Worm (Caenorhabditis elegans) whole organism, L4 larva: ENCODE data around the gene ins-17.

ENCODE experiments used
- F26F4.8 ChIP-seq: fragments of 200-800 bp; sonication (Bioruptor generic); conservative IDR thresholded peaks from 2 replicates; pipeline ENCODE4 v1.3.6; 2022; ENCODE audit warnings: missing genetic modification characterization, missing compliant biosample characterization
- F37D6.2 ChIP-seq: sonication (generic microtip); optimal IDR thresholded peaks from 2 replicates; lab custom pipeline; 2016; ENCODE audit warnings: mild to moderate bottlenecking, missing genetic modification characterization, missing compliant biosample characterization
- F44E2.7 ChIP-seq: fragments of 200-800 bp; sonication (Bioruptor generic); IDR thresholded peaks from 2 replicates; pipeline ENCODE4 v2.1.2; 2022; ENCODE audit warnings: missing genetic modification characterization, missing compliant biosample characterization
- T26A8.4 ChIP-seq: fragments of 200-800 bp; sonication (Bioruptor generic); IDR thresholded peaks from 2 replicates; pipeline ENCODE4 v1.3.6; 2022; ENCODE audit warnings: missing genetic modification characterization, missing compliant biosample characterization
- Y48G9A.11 ChIP-seq: fragments of 200-800 bp; sonication (Bioruptor generic); IDR thresholded peaks from 2 replicates; pipeline ENCODE4 v1.3.6; 2022; ENCODE audit warnings: missing genetic modification reagents, missing genetic modification characterization, missing compliant biosample characterization
- Y5F2A.4 ChIP-seq: fragments of 200-800 bp; sonication (Bioruptor generic); optimal IDR thresholded peaks from 2 replicates; lab custom pipeline; 2018; ENCODE audit warnings: mild to moderate bottlenecking, missing genetic modification characterization, missing compliant biosample characterization
- Y75B8A.6 ChIP-seq: fragments of 200-800 bp; sonication (Bioruptor generic); IDR thresholded peaks from 2 replicates; pipeline ENCODE4 v1.3.6; 2022; ENCODE audit warnings: missing genetic modification reagents, missing genetic modification characterization, missing compliant biosample characterization
- aha-1 ChIP-seq: fragments of 150-350 bp; peaks from one replicate; lab custom pipeline; 2014; ENCODE audit warnings: missing biosample characterization, missing genetic modification characterization
- arid-1 ChIP-seq: fragments of 200-800 bp; sonication (Bioruptor generic); conservative IDR thresholded peaks from 2 replicates; pipeline ENCODE4 v1.3.6; 2022; ENCODE audit warnings: missing genetic modification reagents, missing genetic modification characterization, missing compliant biosample characterization
- ceh-20 ChIP-seq: fragments of 200-800 bp; sonication (Bioruptor generic); IDR thresholded peaks from 2 replicates; pipeline ENCODE4 v1.3.6; 2022; ENCODE audit warnings: missing genetic modification reagents, missing genetic modification characterization, missing compliant biosample characterization
- ceh-32 ChIP-seq: sonication (generic microtip); optimal IDR thresholded peaks from 2 replicates; lab custom pipeline; 2016; ENCODE audit warnings: mild to moderate bottlenecking, missing genetic modification characterization, missing compliant biosample characterization; ENCODE audit not compliant: poor library complexity
- ces-1 ChIP-seq: fragments of 150-350 bp; sonication (generic microtip); optimal IDR thresholded peaks from 4 replicates; lab custom pipeline; 2014; ENCODE audit warnings: missing biosample characterization, missing genetic modification reagents, missing genetic modification characterization
- cey-2 ChIP-seq: sonication (generic microtip); optimal IDR thresholded peaks from 3 replicates; lab custom pipeline; 2017; ENCODE audit warnings: missing genetic modification characterization, mild to moderate bottlenecking, missing compliant biosample characterization, antibody characterized with exemption, borderline replicate concordance; ENCODE audit not compliant: insufficient read depth
- ctbp-1 ChIP-seq: fragments of 200-800 bp; sonication (Bioruptor generic); IDR thresholded peaks from 2 replicates; pipeline ENCODE4 v1.3.6; 2022; ENCODE audit warnings: missing genetic modification reagents, missing genetic modification characterization, missing compliant biosample characterization
- daf-16 ChIP-seq, 3 experiments: sonication (generic microtip); optimal IDR thresholded peaks; 2 replicates each; lab custom pipeline; 2016 to 2017; ENCODE audit warnings: missing genetic modification characterization in 3 of 3, missing genetic modification reagents in 3 of 3, mild to moderate bottlenecking in 2 of 3, missing compliant biosample characterization in 2 of 3, missing biosample characterization in 1 of 3, moderate library complexity in 1 of 3
- daf-19 ChIP-seq: fragments of 200-800 bp; sonication (Bioruptor generic); conservative IDR thresholded peaks from 2 replicates; pipeline ENCODE4 v1.3.6; 2022; ENCODE audit warnings: missing genetic modification characterization, missing compliant biosample characterization
- dmd-6 ChIP-seq: fragments of 200-800 bp; sonication (Bioruptor generic); IDR thresholded peaks from 2 replicates; pipeline ENCODE4 v1.3.6; 2022; ENCODE audit warnings: missing genetic modification reagents, missing genetic modification characterization, missing compliant biosample characterization
- dmd-8 ChIP-seq: fragments of 200-800 bp; sonication (Bioruptor generic); IDR thresholded peaks from 2 replicates; pipeline ENCODE4 v1.3.6; 2022; ENCODE audit warnings: missing genetic modification characterization, missing compliant biosample characterization
- dmd-9 ChIP-seq: fragments of 200-800 bp; sonication (Bioruptor generic); IDR thresholded peaks from 2 replicates; pipeline ENCODE4 v1.3.6; 2022; ENCODE audit warnings: missing genetic modification reagents, missing genetic modification characterization, missing compliant biosample characterization
- dpl-1 ChIP-seq: fragments of 150-350 bp; optimal IDR thresholded peaks from 2 replicates; lab custom pipeline; 2014; ENCODE audit warnings: missing biosample characterization, missing genetic modification reagents, missing genetic modification characterization
- duxl-1 ChIP-seq: sonication (generic microtip); optimal IDR thresholded peaks from 2 replicates; lab custom pipeline; 2016; ENCODE audit warnings: mild to moderate bottlenecking, missing genetic modification characterization, moderate library complexity, missing compliant biosample characterization; ENCODE audit not compliant: poor library complexity
- dve-1 ChIP-seq: sonication (generic microtip); optimal IDR thresholded peaks from 2 replicates; lab custom pipeline; 2017; ENCODE audit warnings: antibody characterized with exemption, mild to moderate bottlenecking, missing genetic modification characterization, missing compliant biosample characterization; ENCODE audit not compliant: insufficient read depth
- egl-43 ChIP-seq: fragments of 200-800 bp; sonication (Bioruptor generic); IDR thresholded peaks from 2 replicates; pipeline ENCODE4 v1.3.6; 2022; ENCODE audit warnings: missing genetic modification reagents, missing genetic modification characterization, missing compliant biosample characterization
- fos-1 ChIP-seq: fragments of 150-350 bp; optimal IDR thresholded peaks from 2 replicates; lab custom pipeline; 2014; ENCODE audit warnings: missing biosample characterization, missing genetic modification characterization
- gei-8 ChIP-seq: fragments of 200-800 bp; sonication (Bioruptor generic); optimal IDR thresholded peaks from 2 replicates; lab custom pipeline; 2018; ENCODE audit warnings: mild to moderate bottlenecking, missing genetic modification characterization, missing compliant biosample characterization
- hmg-1.1 ChIP-seq: fragments of 200-800 bp; sonication (Bioruptor generic); IDR thresholded peaks from 2 replicates; pipeline ENCODE4 v1.3.6; 2022; ENCODE audit warnings: missing genetic modification reagents, missing genetic modification characterization, missing compliant biosample characterization
- lim-7 ChIP-seq: fragments of 200-800 bp; sonication (Bioruptor generic); IDR thresholded peaks from 2 replicates; pipeline ENCODE4 v1.3.6; 2022; ENCODE audit warnings: missing genetic modification characterization, missing compliant biosample characterization
- lin-38 ChIP-seq: fragments of 200-800 bp; sonication (Bioruptor generic); IDR thresholded peaks from 2 replicates; pipeline ENCODE4 v1.3.6; 2022; ENCODE audit warnings: missing genetic modification reagents, missing genetic modification characterization, missing compliant biosample characterization
- lin-39 ChIP-seq: fragments of 150-350 bp; optimal IDR thresholded peaks from 2 replicates; lab custom pipeline; 2014; ENCODE audit warnings: missing biosample characterization, missing genetic modification reagents, missing genetic modification characterization
- madf-5 ChIP-seq, 2 experiments: fragments of 200-800 bp; sonication (Bioruptor generic); IDR thresholded peaks; 2 replicates each; pipeline ENCODE4 v1.3.6; 2022; ENCODE audit warnings: missing compliant biosample characterization in 2 of 2, missing genetic modification characterization in 2 of 2
- mes-2 ChIP-seq: sonication (generic microtip); optimal IDR thresholded peaks from 2 replicates; lab custom pipeline; 2016; ENCODE audit warnings: missing genotype, mild to moderate bottlenecking, missing genetic modification characterization, missing compliant biosample characterization; ENCODE audit not compliant: poor library complexity, severe bottlenecking
- mxl-3 ChIP-seq: fragments of 200-800 bp; sonication (Bioruptor generic); optimal IDR thresholded peaks from 2 replicates; lab custom pipeline; 2018; ENCODE audit warnings: mild to moderate bottlenecking, missing genetic modification characterization, missing compliant biosample characterization
- nhr-11 ChIP-seq: fragments of 150-350 bp; optimal IDR thresholded peaks from 2 replicates; lab custom pipeline; 2014; ENCODE audit warnings: missing biosample characterization, missing genetic modification characterization
- nhr-41 ChIP-seq: fragments of 200-800 bp; sonication (Bioruptor generic); IDR thresholded peaks from 2 replicates; pipeline ENCODE4 v1.3.6; 2022; ENCODE audit warnings: missing genetic modification reagents, missing genetic modification characterization, missing compliant biosample characterization
- nhr-42 ChIP-seq: fragments of 200-800 bp; sonication (Bioruptor generic); IDR thresholded peaks from 2 replicates; pipeline ENCODE4 v1.3.6; 2022; ENCODE audit warnings: missing genetic modification characterization, missing compliant biosample characterization
- nhr-6 ChIP-seq: fragments of 150-350 bp; optimal IDR thresholded peaks from 2 replicates; lab custom pipeline; 2014; ENCODE audit warnings: missing biosample characterization, missing genetic modification characterization
- pha-4 ChIP-seq, 2 experiments: fragments of 150-350 bp in 1 of 2; fragments of 200-800 bp in 1 of 2; sonication (Bioruptor generic) in 1 of 2; IDR thresholded peaks in 1 of 2; optimal IDR thresholded peaks in 1 of 2; 2 replicates each; pipeline versions ENCODE4 v1.3.6 to Lab custom; 2014 to 2022; ENCODE audit warnings: missing genetic modification characterization in 2 of 2, missing genetic modification reagents in 2 of 2, missing biosample characterization in 1 of 2, missing compliant biosample characterization in 1 of 2
- php-3 ChIP-seq: fragments of 200-800 bp; sonication (Bioruptor generic); IDR thresholded peaks from 2 replicates; pipeline ENCODE4 v1.3.6; 2022; ENCODE audit warnings: missing genetic modification reagents, missing genetic modification characterization, missing compliant biosample characterization
- pqm-1 ChIP-seq: sonication (generic microtip); optimal IDR thresholded peaks from 2 replicates; lab custom pipeline; 2017; ENCODE audit warnings: missing biosample characterization, missing genetic modification characterization
- saeg-2 ChIP-seq: fragments of 200-800 bp; sonication (Bioruptor generic); IDR thresholded peaks from 2 replicates; pipeline ENCODE4 v1.3.6; 2022; ENCODE audit warnings: missing genetic modification reagents, missing genetic modification characterization, missing compliant biosample characterization
- set-16 ChIP-seq: fragments of 200-800 bp; sonication (Bioruptor generic); IDR thresholded peaks from 2 replicates; pipeline ENCODE4 v1.3.6; 2022; ENCODE audit warnings: missing genetic modification reagents, missing genetic modification characterization, missing compliant biosample characterization
- snpc-1.2 ChIP-seq: fragments of 200-800 bp; sonication (Bioruptor generic); IDR thresholded peaks from 2 replicates; pipeline ENCODE4 v1.3.6; 2022; ENCODE audit warnings: missing genetic modification reagents, missing genetic modification characterization, missing compliant biosample characterization
- vab-7 ChIP-seq: fragments of 200-800 bp; sonication (Bioruptor generic); IDR thresholded peaks from 2 replicates; pipeline ENCODE4 v1.3.6; 2022; ENCODE audit warnings: missing genetic modification reagents, missing genetic modification characterization, missing compliant biosample characterization
- zag-1 ChIP-seq: fragments of 150-350 bp; optimal IDR thresholded peaks from 2 replicates; lab custom pipeline; 2014; ENCODE audit warnings: missing biosample characterization, missing genetic modification characterization
- zfp-2 ChIP-seq: sonication (generic microtip); optimal IDR thresholded peaks from 2 replicates; lab custom pipeline; 2016; ENCODE audit warnings: mild to moderate bottlenecking, missing genetic modification characterization, missing compliant biosample characterization
- zfp-3 ChIP-seq: fragments of 200-800 bp; sonication (Bioruptor generic); conservative IDR thresholded peaks from 2 replicates; pipeline ENCODE4 v1.3.6; 2022; ENCODE audit warnings: missing genetic modification reagents, missing genetic modification characterization, missing compliant biosample characterization

Gene ins-17

DNA sequence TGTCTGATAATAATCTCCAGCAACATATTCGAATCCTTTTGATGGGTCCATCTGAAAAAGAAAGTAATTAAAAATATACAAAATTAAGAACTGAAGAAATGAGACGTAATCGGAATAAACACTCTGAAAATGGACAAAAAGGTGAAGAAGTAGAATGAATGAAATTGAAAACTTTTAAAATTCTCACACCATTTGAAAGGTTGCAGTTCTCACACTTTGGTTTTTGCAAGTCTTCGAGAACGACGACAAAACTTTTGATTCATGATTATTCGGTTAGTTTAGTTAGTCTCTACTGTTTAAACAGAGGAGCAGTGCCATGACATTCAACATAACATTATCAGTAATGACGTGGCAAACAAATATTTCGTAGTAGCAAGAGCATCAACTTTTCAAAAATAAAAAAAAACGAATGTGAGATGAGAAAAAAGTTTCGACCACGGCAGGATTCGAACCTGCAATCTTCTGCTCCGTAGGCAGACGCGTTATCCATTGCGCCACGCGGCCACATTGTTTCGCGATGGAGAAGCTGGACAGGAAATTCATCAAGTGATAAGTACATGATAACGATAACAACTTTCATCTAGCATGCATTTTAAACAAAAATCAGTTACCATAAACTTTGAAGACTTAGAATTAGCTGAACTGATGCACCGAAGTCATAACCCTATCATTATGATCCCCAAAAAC, 27.3 kb downstream of the ins-17 start, which contains the start of gene ceh-43:
Gene ceh-43, minus strand, starts transcription at position 51 of the 687 bp plus-strand sequence.
- TF ChIP-seq dmd-6 (GFP tag; lab: Robert Waterston, UW) (peak; percentile 44; the same call in 1 of the 2 replicates), Y75B8A.6 (GFP tag; lab: Robert Waterston, UW) (peak; percentile 72; the same call in 1 of the 2 replicates), F26F4.8 (GFP tag; lab: Robert Waterston, UW) (peak; percentile 59; the same call in 1 of the 2 replicates), dmd-8 (GFP tag; lab: Robert Waterston, UW) (peak; percentile 85), snpc-1.2 (GFP tag; lab: Robert Waterston, UW) (0 out of 2 replicates have a peak, but pooled peaks have one; percentile 14), hmg-1.1 (no peak), F44E2.7 (GFP tag; lab: Robert Waterston, UW) (0 out of 2 replicates have a peak, but pooled peaks have one; percentile 45), lim-7 (GFP tag; lab: Robert Waterston, UW) (peak; percentile 69), egl-43 (GFP tag; lab: Robert Waterston, UW) (peak; percentile 74; the same call in 1 of the 2 replicates), php-3 (GFP tag; lab: Robert Waterston, UW) (no peak), nhr-42 (GFP tag; lab: Robert Waterston, UW) (0 out of 2 replicates have a peak, but pooled peaks have one; percentile 28), Y5F2A.4 (peak; percentile 23), dpl-1 (GFP tag; lab: Kevin White, UChicago) (no peak), arid-1 (GFP tag; lab: Robert Waterston, UW) (0 out of 2 replicates have a peak, but pooled peaks have one; percentile 60), mxl-3 (GFP tag; lab: Kevin White, UChicago) (no peak), nhr-6 (tag; lab: Kevin White, UChicago) (no peak), zfp-3 (GFP tag; lab: Robert Waterston, UW) (0 out of 2 replicates have a peak, but pooled peaks have one; percentile 16), ctbp-1 (GFP tag; lab: Robert Waterston, UW) (peak; percentile 43; the same call in 1 of the 2 replicates), daf-16 (GFP tag; optimal IDR thresholded peaks at IDR 0.05; lab: Kevin White, UChicago) (peak in 1 of 2 experiments; percentile 64), daf-16 (tag; optimal IDR thresholded peaks at IDR 0.05; lab: Kevin White, UChicago) (no peak), vab-7 (GFP tag; lab: Robert Waterston, UW) (peak; percentile 59; the same call in 1 of the 2 replicates), lin-38 (peak; percentile 64), lin-39 (tag; lab: Kevin White, UChicago) (no peak), ceh-32 (tag; lab: Kevin White, UChicago) (no peak), dve-1 (tag; lab: Kevin White, UChicago) (peak; percentile 19), Y48G9A.11 (no peak), dmd-9 (GFP tag; lab: Robert Waterston, UW) (peak; percentile 62; the same call in 1 of the 2 replicates), pha-4 (GFP tag; IDR thresholded peaks at IDR 0.05; lab: Robert Waterston, UW) (peak; percentile 62; the same call in 1 of the 2 replicates), pha-4 (tag; optimal IDR thresholded peaks at IDR 0.05; lab: Kevin White, UChicago) (no peak), saeg-2 (GFP tag; lab: Robert Waterston, UW) (no peak), daf-19 (no peak; the same call in 1 of the 2 replicates), duxl-1 (peak; percentile 4), ces-1 (GFP tag; lab: Kevin White, UChicago) (no peak), mes-2 (tag; lab: Kevin White, UChicago) (peak; percentile 57), madf-5 (GFP tag; IDR thresholded peaks at IDR 0.05; lab: Robert Waterston, UW) (0 out of 4 replicates have a peak, but pooled peaks of 1 of the 2 experiments have one; percentile 38), nhr-41 (GFP tag; lab: Robert Waterston, UW) (0 out of 2 replicates have a peak, but pooled peaks have one; percentile 15), pqm-1 (tag; lab: Kevin White, UChicago) (no peak), ceh-20 (GFP tag; lab: Robert Waterston, UW) (0 out of 2 replicates have a peak, but pooled peaks have one; percentile 14), fos-1 (tag; lab: Kevin White, UChicago) (no peak), cey-2 (tag; lab: Kevin White, UChicago) (no peak), gei-8 (GFP tag; lab: Kevin White, UChicago) (no peak), zfp-2 (no peak), aha-1 (no peak), T26A8.4 (peak; percentile 46; the same call in 1 of the 2 replicates), nhr-11 (tag; lab: Kevin White, UChicago) (no peak), zag-1 (tag; lab: Kevin White, UChicago) (no peak), F37D6.2 (no peak), set-16 (GFP tag; lab: Robert Waterston, UW) (no peak)
